Worm (Caenorhabditis elegans) whole organism, late embryonic: ENCODE results near the gene zipt-15.

ENCODE experiments used
- ets-4 ChIP-seq: sonication (generic microtip); optimal IDR thresholded peaks from 2 replicates; lab custom pipeline; 2016; ENCODE audit warnings: missing genetic modification characterization, missing compliant biosample characterization
- pag-3 ChIP-seq: sonication (generic microtip); optimal IDR thresholded peaks from 2 replicates; lab custom pipeline; 2016; ENCODE audit warnings: missing compliant biosample characterization, missing genetic modification characterization, borderline replicate concordance
- pha-2 ChIP-seq: sonication (generic microtip); optimal IDR thresholded peaks from 2 replicates; lab custom pipeline; 2017; ENCODE audit warnings: mild to moderate bottlenecking, missing genetic modification characterization, missing compliant biosample characterization
- tbx-2 ChIP-seq: sonication (generic microtip); optimal IDR thresholded peaks from 2 replicates; lab custom pipeline; 2016; ENCODE audit warnings: missing genetic modification characterization, missing compliant biosample characterization
- ttx-3 ChIP-seq: sonication (generic microtip); optimal IDR thresholded peaks from 2 replicates; lab custom pipeline; 2016; ENCODE audit warnings: missing genetic modification reagents, missing genetic modification characterization, missing compliant biosample characterization

DNA sequence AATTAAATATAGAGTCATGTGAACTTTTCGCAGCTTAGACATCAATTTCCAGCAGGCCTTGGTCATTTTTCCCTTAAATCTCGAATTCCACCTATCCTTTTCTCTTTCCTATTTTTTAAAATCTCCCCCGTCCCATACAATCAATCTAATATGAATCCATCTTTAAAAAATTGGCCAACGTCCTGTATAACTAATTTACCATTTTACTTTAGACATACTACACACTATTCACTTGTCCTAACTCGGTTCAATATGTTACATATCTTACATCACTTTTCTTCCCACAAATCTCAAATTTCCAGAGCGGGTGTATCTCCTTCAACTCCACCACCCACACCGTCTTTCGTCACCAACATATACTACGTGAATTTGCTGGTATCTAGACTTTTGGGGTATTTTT is 20.4 kb upstream of the zipt-15 start, which contains the start of gene lgc-33:
- TF ChIP-seq tbx-2 (tag; lab: Kevin White, UChicago) (no peak), pha-2 (no peak), pag-3 (no peak), ets-4 (tag; lab: Kevin White, UChicago) (no peak), ttx-3 (tag; lab: Kevin White, UChicago) (no peak)
